Fruit fly (Drosophila melanogaster): ENCODE measurements around the gene ppk.

- TF ChIP-seq Clk (GFP tag; optimal IDR thresholded peaks at IDR 0.05) (no peak), ovo (GFP tag; optimal IDR thresholded peaks at IDR 0.05) (no peak), pad (GFP tag; optimal IDR thresholded peaks at IDR 0.05) (no peak), CG14711 (tag; optimal IDR thresholded peaks at IDR 0.05) (no peak), cic (GFP tag; optimal IDR thresholded peaks at IDR 0.05) (no peak)
Observed at dm6 chr2L:14350587-14350986, 30.4 kb downstream of the ppk start.
